Worm (Caenorhabditis elegans) whole organism, L3 larva: ENCODE measurements around the gene F47B8.14.

ENCODE experiments used
- R02D3.7 ChIP-seq: fragments of 150-350 bp; optimal IDR thresholded peaks from 2 replicates; lab custom pipeline; 2014; ENCODE audit warnings: missing biosample characterization, missing genetic modification characterization
- ZK546.5 ChIP-seq: sonication (generic microtip); optimal IDR thresholded peaks from 2 replicates; lab custom pipeline; 2017; ENCODE audit warnings: missing biosample characterization, missing genetic modification characterization
- ama-1 ChIP-seq: fragments of 150-350 bp; optimal IDR thresholded peaks from 2 replicates; lab custom pipeline; 2018
- ceh-16 ChIP-seq: sonication (generic microtip); optimal IDR thresholded peaks from 2 replicates; lab custom pipeline; 2017; ENCODE audit warnings: missing biosample characterization, missing genetic modification characterization
- ceh-28 ChIP-seq: fragments of 150-350 bp; optimal IDR thresholded peaks from 2 replicates; lab custom pipeline; 2014; ENCODE audit warnings: missing biosample characterization, missing genetic modification reagents, missing genetic modification characterization
- ceh-82 ChIP-seq: fragments of 150-350 bp; optimal IDR thresholded peaks from 2 replicates; lab custom pipeline; 2014; ENCODE audit warnings: missing biosample characterization, missing genetic modification characterization
- daf-12 ChIP-seq: fragments of 150-350 bp; optimal IDR thresholded peaks from 2 replicates; lab custom pipeline; 2014; ENCODE audit warnings: missing biosample characterization, missing genetic modification reagents, missing genetic modification characterization
- egl-27 ChIP-seq: sonication (generic microtip); optimal IDR thresholded peaks from 4 replicates; lab custom pipeline; 2017; ENCODE audit warnings: missing biosample characterization, missing genetic modification reagents, missing genetic modification characterization
- elt-1 ChIP-seq: fragments of 150-350 bp; optimal IDR thresholded peaks from 2 replicates; lab custom pipeline; 2014; ENCODE audit warnings: missing biosample characterization, missing genetic modification characterization
- elt-2 ChIP-seq: sonication (generic microtip); optimal IDR thresholded peaks from 2 replicates; lab custom pipeline; 2016; ENCODE audit warnings: missing genetic modification reagents, mild to moderate bottlenecking, missing genetic modification characterization, missing compliant biosample characterization
- elt-3 ChIP-seq, 3 experiments: fragments of 150-350 bp in 1 of 3; sonication (generic microtip) in 2 of 3; optimal IDR thresholded peaks; 2 replicates in 2 of 3; 4 replicates in 1 of 3; lab custom pipeline; 2014 to 2017; ENCODE audit warnings: missing biosample characterization in 3 of 3, missing genetic modification characterization in 3 of 3
- fkh-2 ChIP-seq: fragments of 150-350 bp; optimal IDR thresholded peaks from 2 replicates; lab custom pipeline; 2014; ENCODE audit warnings: missing biosample characterization, missing genetic modification reagents, missing genetic modification characterization
- fos-1 ChIP-seq: fragments of 150-350 bp; optimal IDR thresholded peaks from 2 replicates; lab custom pipeline; 2014; ENCODE audit warnings: missing biosample characterization, missing genetic modification characterization
- jun-1 ChIP-seq: fragments of 150-350 bp; optimal IDR thresholded peaks from 2 replicates; lab custom pipeline; 2014; ENCODE audit warnings: missing biosample characterization, missing genetic modification reagents, missing genetic modification characterization
- lin-15B ChIP-seq: fragments of 150-350 bp; optimal IDR thresholded peaks from 2 replicates; lab custom pipeline; 2014; ENCODE audit warnings: missing biosample characterization, missing genetic modification characterization
- lin-39 ChIP-seq: fragments of 150-350 bp; optimal IDR thresholded peaks from 2 replicates; lab custom pipeline; 2018; ENCODE audit warnings: missing biosample characterization, missing genetic modification reagents, missing genetic modification characterization
- lsy-12 ChIP-seq: sonication (generic microtip); optimal IDR thresholded peaks from 2 replicates; lab custom pipeline; 2016; ENCODE audit warnings: mild to moderate bottlenecking, missing genetic modification characterization, missing compliant biosample characterization
- mdl-1 ChIP-seq: fragments of 150-350 bp; optimal IDR thresholded peaks from 2 replicates; lab custom pipeline; 2014; ENCODE audit warnings: missing biosample characterization, missing genetic modification characterization
- nfya-1 ChIP-seq: sonication (generic microtip); optimal IDR thresholded peaks from 2 replicates; lab custom pipeline; 2017; ENCODE audit warnings: missing genetic modification characterization, mild to moderate bottlenecking, missing compliant biosample characterization, antibody characterized with exemption, moderate library complexity; ENCODE audit not compliant: insufficient read depth
- nhr-11 ChIP-seq: fragments of 150-350 bp; optimal IDR thresholded peaks from 2 replicates; lab custom pipeline; 2014; ENCODE audit warnings: missing biosample characterization, missing genetic modification characterization
- nhr-12 ChIP-seq: fragments of 150-350 bp; optimal IDR thresholded peaks from 2 replicates; lab custom pipeline; 2014; ENCODE audit warnings: missing biosample characterization, missing genetic modification characterization
- nhr-23 ChIP-seq: fragments of 150-350 bp; optimal IDR thresholded peaks from 2 replicates; lab custom pipeline; 2014; ENCODE audit warnings: missing biosample characterization, missing genetic modification reagents, missing genetic modification characterization
- nhr-25 ChIP-seq: sonication (generic microtip); optimal IDR thresholded peaks from 2 replicates; lab custom pipeline; 2017; ENCODE audit warnings: missing biosample characterization, missing genetic modification characterization
- nhr-28 ChIP-seq: fragments of 150-350 bp; optimal IDR thresholded peaks from 2 replicates; lab custom pipeline; 2014; ENCODE audit warnings: missing biosample characterization, missing genetic modification characterization
- nhr-43 ChIP-seq: sonication (generic microtip); optimal IDR thresholded peaks from 2 replicates; lab custom pipeline; 2016; ENCODE audit warnings: mild to moderate bottlenecking, missing genetic modification characterization, missing compliant biosample characterization; ENCODE audit not compliant: poor library complexity, severe bottlenecking
- nhr-76 ChIP-seq: fragments of 150-350 bp; sonication (generic microtip); optimal IDR thresholded peaks from 5 replicates; lab custom pipeline; 2014; ENCODE audit warnings: missing biosample characterization, missing genetic modification characterization
- nhr-77 ChIP-seq: fragments of 150-350 bp; optimal IDR thresholded peaks from 2 replicates; lab custom pipeline; 2014; ENCODE audit warnings: missing biosample characterization, missing genetic modification characterization
- pha-4 ChIP-seq: fragments of 150-350 bp; optimal IDR thresholded peaks from 2 replicates; lab custom pipeline; 2014; ENCODE audit warnings: missing biosample characterization, missing genetic modification reagents, missing genetic modification characterization
- sea-2 ChIP-seq: fragments of 150-350 bp; sonication (generic microtip); optimal IDR thresholded peaks from 4 replicates; lab custom pipeline; 2014; ENCODE audit warnings: missing biosample characterization, missing genetic modification reagents, missing genetic modification characterization
- skn-1 ChIP-seq: fragments of 150-350 bp; optimal IDR thresholded peaks from 2 replicates; lab custom pipeline; 2014; ENCODE audit warnings: missing biosample characterization, missing genetic modification characterization
- snpc-4 ChIP-seq: fragments of 150-350 bp; optimal IDR thresholded peaks from 2 replicates; lab custom pipeline; 2014; ENCODE audit warnings: missing biosample characterization, missing genetic modification characterization
- tbx-2 ChIP-seq: sonication (generic microtip); optimal IDR thresholded peaks from 2 replicates; lab custom pipeline; 2016; ENCODE audit warnings: mild to moderate bottlenecking, missing genetic modification characterization, missing compliant biosample characterization
- unc-39 ChIP-seq: sonication (generic microtip); optimal IDR thresholded peaks from 4 replicates; lab custom pipeline; 2017; ENCODE audit warnings: missing biosample characterization, missing genetic modification characterization
- unc-62 ChIP-seq: fragments of 150-350 bp; sonication (generic microtip); optimal IDR thresholded peaks from 4 replicates; lab custom pipeline; 2014; ENCODE audit warnings: missing biosample characterization, missing genetic modification reagents, missing genetic modification characterization
- zag-1 ChIP-seq: fragments of 150-350 bp; optimal IDR thresholded peaks from 2 replicates; lab custom pipeline; 2014; ENCODE audit warnings: missing biosample characterization, missing genetic modification characterization

The F47B8.14 gene

DNA sequence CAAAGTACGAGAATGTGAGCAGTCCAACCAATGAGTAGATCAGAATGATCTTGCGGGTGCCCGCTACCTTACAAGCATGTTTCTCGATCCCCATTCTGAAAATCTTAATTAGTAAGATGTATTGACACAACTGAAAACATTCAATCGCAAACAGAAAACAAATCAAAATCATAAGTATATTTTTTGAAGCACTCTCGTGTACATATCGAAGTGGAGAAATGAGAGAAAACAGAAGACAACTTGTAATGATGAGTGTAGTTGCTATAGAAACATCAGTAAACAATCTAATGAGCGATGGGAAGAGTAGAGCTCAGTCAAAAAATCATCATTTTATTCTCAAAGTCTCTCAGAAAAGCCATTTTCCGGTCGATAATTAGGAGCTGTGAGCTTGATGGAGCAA, 7.7 kb upstream of the F47B8.14 start, which contains the start of gene F14D7.8 (continued):
- no peak for TF ChIP-seq egl-27 (tag; lab: Kevin White, UChicago)

DNA sequence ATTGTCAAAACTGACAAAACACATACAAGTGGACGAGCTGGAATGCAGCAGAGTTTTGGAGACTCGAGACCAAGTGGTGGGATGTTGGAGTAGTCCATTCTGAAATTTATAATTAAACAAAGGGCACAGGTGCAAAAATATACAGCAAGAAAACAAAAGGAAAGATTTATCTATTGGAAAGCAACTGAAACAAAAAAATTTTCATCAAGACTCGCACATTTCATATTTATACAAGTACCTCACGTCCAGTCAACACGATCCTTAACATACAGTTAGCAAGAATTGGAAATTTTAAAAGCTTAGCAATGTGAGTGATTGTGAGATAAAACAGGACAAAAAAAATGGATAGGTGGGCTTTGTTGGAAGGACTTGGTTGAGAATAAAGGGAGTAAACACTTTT, 6.1 kb upstream of the F47B8.14 start, which contains the start of gene F47B8.1:
Gene F47B8.1 (minus strand): TSS at position 101 of the 400 bp plus-strand sequence.
- TF ChIP-seq nhr-76 (tag; lab: Kevin White, UChicago) (no peak), unc-39 (tag; lab: Kevin White, UChicago) (no peak), nhr-11 (tag; lab: Kevin White, UChicago) (no peak), ceh-16 (tag; lab: Kevin White, UChicago) (no peak), ZK546.5 (tag; lab: Kevin White, UChicago) (no peak), unc-62 (no peak), R02D3.7 (tag; lab: Kevin White, UChicago) (no peak), elt-2 (tag; lab: Kevin White, UChicago) (no peak), nfya-1 (tag; lab: Kevin White, UChicago) (no peak), nhr-77 (tag; lab: Kevin White, UChicago) (no peak), fos-1 (tag; lab: Kevin White, UChicago) (no peak), ceh-82 (no peak), nhr-12 (no peak), elt-1 (tag; lab: Kevin White, UChicago) (no peak)
- TF ChIP-seq, all 47 proteins: peak for 0

DNA sequence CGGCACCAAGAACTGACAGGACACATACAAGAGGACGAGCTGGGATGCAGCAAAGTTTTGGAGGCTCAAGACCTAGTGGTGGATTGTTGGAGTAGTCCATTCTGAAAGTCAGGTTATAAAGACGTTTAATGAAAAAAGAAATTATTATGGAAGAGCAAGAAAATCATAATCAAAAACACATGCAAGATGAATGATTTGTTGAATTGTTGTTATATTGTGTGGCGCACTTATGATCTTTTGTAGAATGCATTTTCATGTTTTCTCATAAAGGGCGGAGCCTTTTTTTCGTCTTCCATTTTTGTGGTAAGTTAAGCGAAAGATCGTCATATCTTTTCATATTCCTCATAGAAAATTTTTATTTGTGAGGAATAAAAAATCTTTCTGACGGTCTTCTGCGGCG, 3.8 kb upstream of the F47B8.14 start, which contains the start of gene F47B8.2:
Gene F47B8.2 (minus strand): TSS at position 101 of the 400 bp plus-strand sequence.
- TF ChIP-seq ceh-16 (tag; lab: Kevin White, UChicago) (no peak), nhr-12 (no peak), sea-2 (no peak), zag-1 (tag; lab: Kevin White, UChicago) (no peak), skn-1 (tag; lab: Kevin White, UChicago) (no peak), snpc-4 (tag; lab: Kevin White, UChicago) (no peak), fkh-2 (tag; lab: Kevin White, UChicago) (no peak), ceh-28 (tag; lab: Kevin White, UChicago) (no peak), nhr-28 (tag; lab: Kevin White, UChicago) (no peak), nhr-23 (tag; lab: Kevin White, UChicago) (no peak), fos-1 (tag; lab: Kevin White, UChicago) (no peak), nfya-1 (tag; lab: Kevin White, UChicago) (no peak), nhr-11 (tag; lab: Kevin White, UChicago) (no peak), egl-27 (tag; lab: Kevin White, UChicago) (no peak), elt-1 (tag; lab: Kevin White, UChicago) (no peak), daf-12 (tag; lab: Kevin White, UChicago) (no peak), tbx-2 (tag; lab: Kevin White, UChicago) (no peak), ZK546.5 (tag; lab: Kevin White, UChicago) (no peak), nhr-25 (tag; lab: Kevin White, UChicago) (no peak), jun-1 (tag; lab: Kevin White, UChicago) (no peak)

DNA sequence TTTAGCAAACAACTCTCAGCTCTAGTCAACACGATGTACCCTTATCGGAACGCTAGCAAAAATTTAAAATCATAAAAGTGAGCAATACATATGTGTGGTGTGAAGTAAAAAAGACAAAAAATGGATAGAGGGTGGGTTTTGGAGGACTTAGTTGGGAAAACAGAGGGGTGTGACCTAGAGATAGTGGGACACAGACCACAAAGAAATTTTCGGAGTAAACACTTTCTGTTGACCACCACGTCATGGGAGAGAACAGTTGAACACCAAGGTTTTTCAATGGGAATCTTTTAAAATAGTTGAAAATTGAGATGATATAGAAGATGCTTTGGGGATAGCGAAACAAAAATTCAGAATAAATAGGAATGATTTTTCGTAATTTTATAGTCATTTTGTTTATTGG, 3.1 kb upstream of the F47B8.14 start:
- TF ChIP-seq nhr-28 (tag; lab: Kevin White, UChicago), result no peak
- no peak for TF ChIP-seq ama-1 (lab: Kevin White, UChicago)
- TF ChIP-seq sea-2, result no peak
- no peak for TF ChIP-seq fkh-2 (tag; lab: Kevin White, UChicago)
- TF ChIP-seq R02D3.7 (tag; lab: Kevin White, UChicago), result no peak
- TF ChIP-seq unc-39 (tag; lab: Kevin White, UChicago), result no peak
- TF ChIP-seq pha-4 (tag; lab: Kevin White, UChicago), result peak; percentile 71
- no peak for TF ChIP-seq lin-39
- peak; percentile 11 for TF ChIP-seq nfya-1 (tag; lab: Kevin White, UChicago)
- TF ChIP-seq snpc-4 (tag; lab: Kevin White, UChicago), result peak; percentile 41
- TF ChIP-seq jun-1 (tag; lab: Kevin White, UChicago), result no peak
- TF ChIP-seq elt-3 (tag; optimal IDR thresholded peaks at IDR 0.05; lab: Kevin White, UChicago), result no peak
- TF ChIP-seq elt-1 (tag; lab: Kevin White, UChicago), result no peak
- TF ChIP-seq unc-62, result no peak
- no peak for TF ChIP-seq daf-12 (tag; lab: Kevin White, UChicago)
- no peak for TF ChIP-seq nhr-43 (tag; lab: Kevin White, UChicago)

DNA sequence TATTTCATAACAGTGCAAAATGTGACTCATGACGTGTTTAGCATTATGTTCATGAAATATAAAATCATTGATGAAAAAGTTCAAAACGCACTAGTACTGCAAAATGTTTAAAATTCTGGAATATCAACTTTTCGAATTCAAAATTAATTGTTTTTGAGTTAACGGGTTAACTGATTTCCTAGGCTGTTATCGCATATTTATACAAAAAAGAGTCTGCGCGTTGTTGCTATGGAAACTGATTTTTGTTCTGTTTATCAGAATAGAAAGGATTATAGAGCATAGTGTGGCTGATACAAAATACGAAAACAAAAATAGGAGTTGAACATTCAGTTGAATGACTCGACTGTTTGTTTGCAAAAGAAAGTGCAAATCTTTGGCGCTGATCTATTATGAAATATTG, 2.7 kb upstream of the F47B8.14 start:
- TF ChIP-seq elt-3 (tag; optimal IDR thresholded peaks at IDR 0.05; lab: Kevin White, UChicago) (no peak), lin-15B (no peak), lin-39 (no peak), ama-1 (lab: Kevin White, UChicago) (no peak), elt-2 (tag; lab: Kevin White, UChicago) (no peak), elt-1 (tag; lab: Kevin White, UChicago) (no peak), R02D3.7 (tag; lab: Kevin White, UChicago) (no peak), nhr-12 (no peak), nfya-1 (tag; lab: Kevin White, UChicago) (no peak), ceh-82 (no peak), skn-1 (tag; lab: Kevin White, UChicago) (no peak), daf-12 (tag; lab: Kevin White, UChicago) (no peak), nhr-23 (tag; lab: Kevin White, UChicago) (no peak), jun-1 (tag; lab: Kevin White, UChicago) (no peak), mdl-1 (tag; lab: Kevin White, UChicago) (no peak), lsy-12 (tag; lab: Kevin White, UChicago) (no peak), ZK546.5 (tag; lab: Kevin White, UChicago) (no peak), fkh-2 (tag; lab: Kevin White, UChicago) (no peak), snpc-4 (tag; lab: Kevin White, UChicago) (no peak), unc-39 (tag; lab: Kevin White, UChicago) (no peak)
- TF ChIP-seq, all 47 proteins: peak for 0
